Fruit fly (Drosophila melanogaster) whole organism, embryonic: ENCODE results near the gene Dpy-30L1.

Experiments used
- Adf1 ChIP-seq: fragments of 200-800 bp; sonication (Bioruptor generic); IDR thresholded peaks from 2 replicates; pipeline ENCODE4 v1.3.6; 2022; ENCODE audit warnings: missing biosample characterization, missing genetic modification characterization
- Atf3 ChIP-seq: fragments of 200-800 bp; sonication (Bioruptor generic); optimal IDR thresholded peaks from 3 replicates; lab custom pipeline; 2016; ENCODE audit warnings: missing biosample characterization, missing genetic modification characterization
- Blimp-1 ChIP-seq: fragments of 200-800 bp; sonication (Bioruptor generic); optimal IDR thresholded peaks from 3 replicates; lab custom pipeline; 2018; ENCODE audit warnings: missing biosample characterization, missing genetic modification characterization, mild to moderate bottlenecking, moderate library complexity, missing genetic modification reagents
- CG10267 ChIP-seq: fragments of 200-800 bp; sonication (Bioruptor generic); optimal IDR thresholded peaks from 2 replicates; lab custom pipeline; 2018; ENCODE audit warnings: missing biosample characterization, mild to moderate bottlenecking, missing genetic modification characterization, moderate library complexity
- CG10321 ChIP-seq: fragments of 200-800 bp; sonication (Bioruptor generic); IDR thresholded peaks from 2 replicates; pipeline ENCODE4 v1.3.6; 2022; ENCODE audit warnings: missing biosample characterization, missing genetic modification characterization
- CG10979 ChIP-seq: fragments of 200-800 bp; sonication (Bioruptor generic); optimal IDR thresholded peaks from 2 replicates; lab custom pipeline; 2018; ENCODE audit warnings: missing biosample characterization, mild to moderate bottlenecking, missing genetic modification characterization, moderate library complexity
- CG12155 ChIP-seq: fragments of 200-800 bp; sonication (Bioruptor generic); optimal IDR thresholded peaks from 3 replicates; lab custom pipeline; 2016; ENCODE audit warnings: missing biosample characterization, missing genetic modification characterization
- CG12219 ChIP-seq: fragments of 200-800 bp; sonication (Bioruptor generic); optimal IDR thresholded peaks from 3 replicates; lab custom pipeline; 2018; ENCODE audit warnings: missing biosample characterization, mild to moderate bottlenecking, missing genetic modification characterization
- CG1233 ChIP-seq: fragments of 200-800 bp; sonication (Bioruptor generic); optimal IDR thresholded peaks from 4 replicates; lab custom pipeline; 2018; ENCODE audit warnings: missing biosample characterization, mild to moderate bottlenecking, missing genetic modification characterization
- CG13894 ChIP-seq: fragments of 200-800 bp; sonication (Bioruptor generic); optimal IDR thresholded peaks from 3 replicates; lab custom pipeline; 2018; ENCODE audit warnings: missing biosample characterization, mild to moderate bottlenecking, missing genetic modification characterization, moderate library complexity
- CG15601 ChIP-seq: fragments of 200-800 bp; sonication (Bioruptor generic); optimal IDR thresholded peaks from 3 replicates; lab custom pipeline; 2019; ENCODE audit warnings: missing biosample characterization, mild to moderate bottlenecking, missing genetic modification characterization, moderate library complexity
- CG16813 ChIP-seq: fragments of 200-800 bp; sonication (Bioruptor generic); IDR thresholded peaks from 3 replicates; pipeline ENCODE4 v1.3.6; 2022; ENCODE audit warnings: missing biosample characterization, missing genetic modification characterization; ENCODE audit not compliant: partially characterized antibody
- CG17829 ChIP-seq: fragments of 200-800 bp; optimal IDR thresholded peaks from 2 replicates; lab custom pipeline; 2019; ENCODE audit warnings: missing biosample characterization, mild to moderate bottlenecking, missing genetic modification characterization, moderate library complexity
- CG2712 ChIP-seq: fragments of 200-800 bp; optimal IDR thresholded peaks from 3 replicates; lab custom pipeline; 2019; ENCODE audit warnings: missing biosample characterization, mild to moderate bottlenecking, missing genetic modification characterization, moderate library complexity
- CG31441 ChIP-seq: fragments of 200-800 bp; sonication (Bioruptor generic); IDR thresholded peaks from 2 replicates; pipeline ENCODE4 v1.3.6; 2022; ENCODE audit warnings: missing biosample characterization, missing genetic modification characterization
- CG32532 ChIP-seq: fragments of 200-800 bp; sonication (Bioruptor generic); IDR thresholded peaks from 2 replicates; pipeline ENCODE4 v1.3.6; 2022; ENCODE audit warnings: missing biosample characterization, missing genetic modification characterization
- CG32772 ChIP-seq: fragments of 200-800 bp; sonication (Bioruptor generic); IDR thresholded peaks from 2 replicates; pipeline ENCODE4 v1.3.6; 2022; ENCODE audit warnings: missing biosample characterization, missing genetic modification characterization
- CG4424 ChIP-seq: fragments of 200-800 bp; sonication (Bioruptor generic); optimal IDR thresholded peaks from 3 replicates; lab custom pipeline; 2016; ENCODE audit warnings: missing biosample characterization, missing genetic modification characterization
- CG4820 ChIP-seq: fragments of 200-800 bp; sonication (Bioruptor generic); optimal IDR thresholded peaks from 3 replicates; lab custom pipeline; 2016; ENCODE audit warnings: missing biosample characterization, missing genetic modification characterization
- CG4854 ChIP-seq: fragments of 200-800 bp; sonication (Bioruptor generic); optimal IDR thresholded peaks from 2 replicates; lab custom pipeline; 2016; ENCODE audit warnings: missing biosample characterization, missing genetic modification characterization, inconsistent platforms
- CG6175 ChIP-seq: fragments of 200-800 bp; sonication (Bioruptor generic); IDR thresholded peaks from 3 replicates; pipeline ENCODE4 v1.3.6; 2022; ENCODE audit warnings: missing biosample characterization, missing genetic modification characterization
- CG6689 ChIP-seq: fragments of 200-800 bp; sonication (Bioruptor generic); IDR thresholded peaks from 2 replicates; pipeline ENCODE4 v1.3.6; 2022; ENCODE audit warnings: missing biosample characterization, missing genetic modification characterization
- CG7271 ChIP-seq: fragments of 200-800 bp; sonication (Bioruptor generic); optimal IDR thresholded peaks from 2 replicates; lab custom pipeline; 2018; ENCODE audit warnings: missing biosample characterization, mild to moderate bottlenecking, missing genetic modification characterization, moderate library complexity
- CG7928 ChIP-seq: fragments of 200-800 bp; sonication (Bioruptor generic); optimal IDR thresholded peaks from 2 replicates; lab custom pipeline; 2017; ENCODE audit warnings: missing biosample characterization, mild to moderate bottlenecking, missing genetic modification characterization
- CG8388 ChIP-seq: fragments of 200-800 bp; sonication (Bioruptor generic); optimal IDR thresholded peaks from 2 replicates; lab custom pipeline; 2019; ENCODE audit warnings: missing biosample characterization, mild to moderate bottlenecking, missing genetic modification characterization, moderate library complexity
- CG8478 ChIP-seq: fragments of >200 bp; optimal IDR thresholded peaks from 2 replicates; lab custom pipeline; 2018
- CG9215 ChIP-seq: fragments of 200-800 bp; sonication (Bioruptor generic); IDR thresholded peaks from 2 replicates; pipeline ENCODE4 v1.3.6; 2022; ENCODE audit warnings: missing biosample characterization, missing genetic modification characterization
- CG9876 ChIP-seq: fragments of 200-800 bp; sonication (Bioruptor generic); optimal IDR thresholded peaks from 2 replicates; lab custom pipeline; 2016; ENCODE audit warnings: missing biosample characterization, missing genetic modification characterization
- Dref ChIP-seq: fragments of 200-800 bp; sonication (Bioruptor generic); IDR thresholded peaks from 2 replicates; pipeline ENCODE4 v1.3.6; 2022; ENCODE audit warnings: missing biosample characterization, missing genetic modification characterization
- Drgx ChIP-seq: fragments of 200-800 bp; sonication (Bioruptor generic); IDR thresholded peaks from 2 replicates; pipeline ENCODE4 v1.3.6; 2022; ENCODE audit warnings: missing biosample characterization, missing genetic modification characterization
- HLHmδ ChIP-seq: fragments of 200-800 bp; sonication (Bioruptor generic); optimal IDR thresholded peaks from 2 replicates; lab custom pipeline; 2018; ENCODE audit warnings: missing biosample characterization, mild to moderate bottlenecking, missing genetic modification characterization, moderate library complexity
- HmgZ ChIP-seq: fragments of 200-800 bp; sonication (Bioruptor generic); optimal IDR thresholded peaks from 2 replicates; lab custom pipeline; 2018; ENCODE audit warnings: missing biosample characterization, mild to moderate bottlenecking, missing genetic modification characterization
- Meics ChIP-seq: fragments of 200-800 bp; sonication (Bioruptor generic); optimal IDR thresholded peaks from 2 replicates; lab custom pipeline; 2017; ENCODE audit warnings: missing biosample characterization, mild to moderate bottlenecking, missing genetic modification characterization
- NK7.1 ChIP-seq: fragments of 200-800 bp; sonication (Bioruptor generic); optimal IDR thresholded peaks from 3 replicates; lab custom pipeline; 2016; ENCODE audit warnings: missing biosample characterization, missing genetic modification characterization
- Nf-YB ChIP-seq: fragments of 200-800 bp; sonication (Bioruptor generic); optimal IDR thresholded peaks from 3 replicates; lab custom pipeline; 2019; ENCODE audit warnings: missing biosample characterization, mild to moderate bottlenecking, missing genetic modification characterization, moderate library complexity
- amos ChIP-seq: fragments of 200-800 bp; sonication (Bioruptor generic); IDR thresholded peaks from 2 replicates; pipeline ENCODE4 v1.3.6; 2022; ENCODE audit warnings: missing biosample characterization, missing genetic modification characterization; ENCODE audit not compliant: partially characterized antibody
- aop ChIP-seq: fragments of 200-800 bp; sonication (Bioruptor generic); IDR thresholded peaks from 2 replicates; pipeline ENCODE4 v1.3.6; 2022; ENCODE audit warnings: missing biosample characterization, missing genetic modification characterization
- cato ChIP-seq: fragments of 200-800 bp; sonication (Bioruptor generic); optimal IDR thresholded peaks from 2 replicates; lab custom pipeline; 2016; ENCODE audit warnings: missing biosample characterization, missing genetic modification characterization, borderline replicate concordance
- dpn ChIP-seq, 2 experiments: fragments of 200-800 bp; sonication (Bioruptor generic); optimal IDR thresholded peaks; 3 replicates each; lab custom pipeline; 2016; ENCODE audit warnings: missing biosample characterization in 2 of 2, missing genetic modification characterization in 2 of 2
- ems ChIP-seq: fragments of 200-800 bp; sonication (Bioruptor generic); optimal IDR thresholded peaks from 3 replicates; lab custom pipeline; 2016; ENCODE audit warnings: missing biosample characterization, missing genetic modification characterization
- en ChIP-seq: fragments of 200-800 bp; sonication (Bioruptor generic); optimal IDR thresholded peaks from 2 replicates; lab custom pipeline; 2016; ENCODE audit warnings: missing biosample characterization, missing genetic modification characterization
- ind ChIP-seq: fragments of 200-800 bp; sonication (Bioruptor generic); optimal IDR thresholded peaks from 3 replicates; lab custom pipeline; 2016; ENCODE audit warnings: missing biosample characterization, missing genetic modification characterization
- ken ChIP-seq: fragments of 200-800 bp; sonication (Bioruptor generic); IDR thresholded peaks from 3 replicates; pipeline ENCODE4 v1.3.6; 2022; ENCODE audit warnings: missing biosample characterization, missing genetic modification characterization
- lov ChIP-seq, 2 experiments: fragments of 200-800 bp in 1 of 2; fragments of >200 bp in 1 of 2; sonication (Bioruptor generic) in 1 of 2; IDR thresholded peaks in 1 of 2; optimal IDR thresholded peaks in 1 of 2; 2 replicates in 1 of 2; 3 replicates in 1 of 2; pipeline versions ENCODE4 v1.3.6 to Lab custom; 2017 to 2022; ENCODE audit warnings: missing biosample characterization in 1 of 2, missing genetic modification characterization in 1 of 2
- nerfin-2 ChIP-seq: fragments of 200-800 bp; sonication (Bioruptor generic); IDR thresholded peaks from 2 replicates; pipeline ENCODE4 v1.3.6; 2022; ENCODE audit warnings: missing biosample characterization, missing genetic modification characterization; ENCODE audit not compliant: partially characterized antibody
- otp ChIP-seq: fragments of 200-800 bp; sonication (Bioruptor generic); IDR thresholded peaks from 3 replicates; pipeline ENCODE4, ENCODE4 v1.3.6; 2022; ENCODE audit warnings: missing biosample characterization, missing genetic modification characterization
- phol ChIP-seq: fragments of 200-800 bp; sonication (Bioruptor generic); optimal IDR thresholded peaks from 3 replicates; lab custom pipeline; 2018; ENCODE audit warnings: missing biosample characterization, mild to moderate bottlenecking, missing genetic modification characterization, moderate library complexity
- repo ChIP-seq: fragments of 200-800 bp; sonication (Bioruptor generic); optimal IDR thresholded peaks from 2 replicates; lab custom pipeline; 2016; ENCODE audit warnings: missing biosample characterization, missing genetic modification characterization
- tgo ChIP-seq: fragments of 200-800 bp; sonication (Bioruptor generic); IDR thresholded peaks from 3 replicates; pipeline ENCODE4 v1.3.6; 2022; ENCODE audit warnings: missing biosample characterization, missing genetic modification characterization
- unpg ChIP-seq: fragments of 200-800 bp; sonication (Bioruptor generic); optimal IDR thresholded peaks from 3 replicates; lab custom pipeline; 2018; ENCODE audit warnings: missing biosample characterization, mild to moderate bottlenecking, missing genetic modification characterization, moderate library complexity
- yki ChIP-seq: fragments of >200 bp; optimal IDR thresholded peaks from 3 replicates; lab custom pipeline; 2018

The Dpy-30L1 gene

dm6 chr2L:10697992-10698391, 34.5 kb upstream of the Dpy-30L1 start, which contains the start of gene CG7300 (continued):
- TF ChIP-seq CG12219 (GFP tag; lab: Kevin White, UChicago) (peak; percentile 23), ken (no peak), phol (tag; lab: Kevin White, UChicago) (peak; percentile 51), en (no peak), HmgZ (tag; lab: Kevin White, UChicago) (peak; percentile 20), Nf-YB (GFP tag; lab: Kevin White, UChicago) (peak; percentile 5), aop (GFP tag; lab: Robert Waterston, UW) (no peak), lov (optimal IDR thresholded peaks at IDR 0.05; lab: Kevin White, UChicago) (no peak), lov (GFP tag; IDR thresholded peaks at IDR 0.05; lab: Robert Waterston, UW) (no peak), Dref (GFP tag; lab: Robert Waterston, UW) (no peak), CG13894 (tag; lab: Kevin White, UChicago) (no peak), CG7928 (peak; percentile 38), ems (GFP tag; lab: Kevin White, UChicago) (peak; percentile 29), HLHmδ (GFP tag; lab: Kevin White, UChicago) (no peak), CG15601 (tag; lab: Kevin White, UChicago) (peak; percentile 8), CG8478 (lab: Kevin White, UChicago) (no peak), repo (GFP tag; lab: Kevin White, UChicago) (no peak), otp (GFP tag; lab: Robert Waterston, UW) (peak; percentile 24; the same call in 1 of the 3 replicates), CG8388 (GFP tag; lab: Kevin White, UChicago) (peak; percentile 39), unpg (GFP tag; lab: Kevin White, UChicago) (peak; percentile 65), CG10267 (tag; lab: Kevin White, UChicago) (peak; percentile 27), Blimp-1 (peak; percentile 70), CG31441 (GFP tag; lab: Robert Waterston, UW) (peak; percentile 51), CG7271 (no peak), CG17829 (tag; lab: Kevin White, UChicago) (peak; percentile 17), CG4854 (GFP tag; lab: Kevin White, UChicago) (peak; percentile 36), CG32532 (GFP tag; lab: Robert Waterston, UW) (peak; percentile 84), CG16813 (GFP tag; lab: Robert Waterston, UW) (no peak), Atf3 (GFP tag; lab: Kevin White, UChicago) (peak; percentile 1), Meics (GFP tag; lab: Kevin White, UChicago) (peak; percentile 68), Adf1 (GFP tag; lab: Robert Waterston, UW) (0 out of 2 replicates have a peak, but pooled peaks have one; percentile 30), CG9876 (GFP tag; lab: Kevin White, UChicago) (no peak), Drgx (GFP tag; lab: Robert Waterston, UW) (no peak), ind (GFP tag; lab: Kevin White, UChicago) (peak; percentile 63), CG1233 (GFP tag; lab: Kevin White, UChicago) (peak; percentile 52), CG2712 (tag; lab: Kevin White, UChicago) (peak; percentile 63), CG32772 (GFP tag; lab: Robert Waterston, UW) (peak; percentile 55), yki (lab: Kevin White, UChicago) (no peak), CG6689 (GFP tag; lab: Robert Waterston, UW) (peak; percentile 57), CG4424 (GFP tag; lab: Kevin White, UChicago) (peak; percentile 38), amos (GFP tag; lab: Robert Waterston, UW) (no peak), NK7.1 (peak; percentile 12), dpn (GFP tag; optimal IDR thresholded peaks at IDR 0.05; lab: Kevin White, UChicago) (peak; percentile 45 to 52), cato (GFP tag; lab: Kevin White, UChicago) (peak; percentile 5), nerfin-2 (GFP tag; lab: Robert Waterston, UW) (no peak), tgo (GFP tag; lab: Robert Waterston, UW) (peak; percentile 65), CG10979 (tag; lab: Kevin White, UChicago) (peak; percentile 54), CG6175 (0 out of 3 replicates have a peak, but pooled peaks have one; percentile 17), CG12155 (GFP tag; lab: Kevin White, UChicago) (peak; percentile 53), CG10321 (no peak), CG4820 (GFP tag; lab: Kevin White, UChicago) (peak; percentile 39), CG9215 (GFP tag; lab: Robert Waterston, UW) (peak; percentile 61)
